Fruit fly (Drosophila melanogaster): Measurements from ENCODE around the gene hth.
A peak's percentile ranks its signal among the peaks of the same experiment; 100 is the strongest.

The hth gene

dm6 chr3R:10566441-10567179 lies 72.8 kb downstream of the hth start (continued):
- TF ChIP-seq ewg (GFP tag; optimal IDR thresholded peaks at IDR 0.05): no peak
- TF ChIP-seq bigmax (GFP tag; optimal IDR thresholded peaks at IDR 0.05): no peak
- no peak for TF ChIP-seq CTCF (GFP tag; optimal IDR thresholded peaks at IDR 0.05)
- TF ChIP-seq dan (GFP tag; IDR thresholded peaks at IDR 0.05): no peak
- no peak for TF ChIP-seq rib (GFP tag; IDR thresholded peaks at IDR 0.05)
- no peak for TF ChIP-seq Taf1 (GFP tag; IDR thresholded peaks at IDR 0.05)
- TF ChIP-seq CG12659 (GFP tag; optimal IDR thresholded peaks at IDR 0.05): peak; percentile 9
- no peak for TF ChIP-seq peb (GFP tag; IDR thresholded peaks at IDR 0.05)
- peak; percentile 37 for TF ChIP-seq Asciz (GFP tag; optimal IDR thresholded peaks at IDR 0.05)
- TF ChIP-seq Poxn (GFP tag; IDR thresholded peaks at IDR 0.05): no peak
- TF ChIP-seq fru (optimal IDR thresholded peaks at IDR 0.05): no peak
- no peak for TF ChIP-seq br (optimal IDR thresholded peaks at IDR 0.05)
- TF ChIP-seq Vsx1 (GFP tag; optimal IDR thresholded peaks at IDR 0.05): peak; percentile 63
- TF ChIP-seq sd (tag; optimal IDR thresholded peaks at IDR 0.05): peak; percentile 73
- no peak for TF ChIP-seq CG17612 (GFP tag; IDR thresholded peaks at IDR 0.05)
- no peak for TF ChIP-seq wor (GFP tag; IDR thresholded peaks at IDR 0.05)
- no peak for TF ChIP-seq lov (optimal IDR thresholded peaks at IDR 0.05)
- TF ChIP-seq lov (GFP tag; IDR thresholded peaks at IDR 0.05): no peak
- TF ChIP-seq CG9817 (tag; optimal IDR thresholded peaks at IDR 0.05): no peak
- no peak for TF ChIP-seq CG7928 (GFP tag; optimal IDR thresholded peaks at IDR 0.05)
- no peak for TF ChIP-seq Hey (tag; optimal IDR thresholded peaks at IDR 0.05)
- TF ChIP-seq CG2202 (tag; optimal IDR thresholded peaks at IDR 0.05): no peak
- TF ChIP-seq ato (GFP tag; IDR thresholded peaks at IDR 0.05; ENCODE audit: partially characterized antibody): no peak
- no peak for TF ChIP-seq H15 (GFP tag; IDR thresholded peaks at IDR 0.05)
- peak; percentile 36 for TF ChIP-seq CG18262 (tag; optimal IDR thresholded peaks at IDR 0.05)
- TF ChIP-seq sc (optimal IDR thresholded peaks at IDR 0.05): no peak
- no peak for TF ChIP-seq sc (GFP tag; optimal IDR thresholded peaks at IDR 0.05)
- peak; percentile 19 for TF ChIP-seq CG11504 (tag; optimal IDR thresholded peaks at IDR 0.05)
- TF ChIP-seq CG2678 (tag; optimal IDR thresholded peaks at IDR 0.05): peak; percentile 53
- TF ChIP-seq CG12769 (tag; optimal IDR thresholded peaks at IDR 0.05): no peak
- no peak for TF ChIP-seq TFAM (GFP tag; optimal IDR thresholded peaks at IDR 0.05)
- TF ChIP-seq dimm (GFP tag; IDR thresholded peaks at IDR 0.05): no peak
- TF ChIP-seq gcm2 (GFP tag; optimal IDR thresholded peaks at IDR 0.05): no peak
- TF ChIP-seq CG32772 (GFP tag; IDR thresholded peaks at IDR 0.05): peak; percentile 53
- TF ChIP-seq Doc2 (GFP tag; IDR thresholded peaks at IDR 0.05): no peak
- TF ChIP-seq CG7786 (GFP tag; optimal IDR thresholded peaks at IDR 0.05): no peak
- TF ChIP-seq CG9215 (GFP tag; IDR thresholded peaks at IDR 0.05): no peak
- no peak for TF ChIP-seq stc (GFP tag; IDR thresholded peaks at IDR 0.05)
- TF ChIP-seq z (GFP tag; IDR thresholded peaks at IDR 0.05): no peak
- no peak for TF ChIP-seq Dbx (GFP tag; IDR thresholded peaks at IDR 0.05)
- no peak for TF ChIP-seq tgo (GFP tag; IDR thresholded peaks at IDR 0.05)
- no peak for TF ChIP-seq CG10979 (tag; optimal IDR thresholded peaks at IDR 0.05)
- TF ChIP-seq CG13287 (GFP tag; IDR thresholded peaks at IDR 0.05; ENCODE audit: partially characterized antibody): no peak
- no peak for TF ChIP-seq sim (GFP tag; IDR thresholded peaks at IDR 0.05)
- TF ChIP-seq CG34422 (GFP tag; IDR thresholded peaks at IDR 0.05): no peak
- TF ChIP-seq dati (GFP tag; IDR thresholded peaks at IDR 0.05): no peak
- TF ChIP-seq CG2875 (GFP tag; optimal IDR thresholded peaks at IDR 0.05): peak; percentile 38
- TF ChIP-seq amos (GFP tag; IDR thresholded peaks at IDR 0.05; ENCODE audit: partially characterized antibody): no peak
- TF ChIP-seq yki (optimal IDR thresholded peaks at IDR 0.05): no peak
- TF ChIP-seq h (optimal IDR thresholded peaks at IDR 0.05): no peak
- no peak for TF ChIP-seq B-H2 (GFP tag; optimal IDR thresholded peaks at IDR 0.05)
- TF ChIP-seq Pdp1 (GFP tag; optimal IDR thresholded peaks at IDR 0.05): peak in 1 of 2 experiments; percentile 75
- no peak for TF ChIP-seq CG32767 (GFP tag; IDR thresholded peaks at IDR 0.05)
- no peak for TF ChIP-seq Rx (GFP tag; IDR thresholded peaks at IDR 0.05)

Data from whole organism, embryonic.